Worm (Caenorhabditis elegans): ENCODE measurements around the gene lin-31.

The lin-31 gene

DNA sequence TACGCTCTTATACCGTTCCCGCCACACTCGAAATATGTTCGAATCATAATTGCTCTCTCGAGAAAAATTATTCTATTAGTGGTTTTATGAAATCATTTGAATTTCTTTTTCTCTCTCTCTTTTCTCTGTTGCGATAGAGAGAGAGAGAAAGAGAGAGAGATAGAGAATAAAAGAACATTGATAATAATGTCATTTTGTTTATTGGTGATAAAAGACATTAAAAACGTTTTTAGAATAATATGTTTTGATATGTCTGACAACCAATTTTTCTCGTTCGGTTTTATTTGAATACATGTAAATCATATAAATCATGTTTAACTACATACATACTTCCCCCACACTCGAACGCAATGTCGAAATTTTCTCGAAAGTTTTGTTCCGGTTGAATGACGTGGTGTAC, 29.4 kb upstream of the lin-31 start:
- TF ChIP-seq cog-1 (tag; optimal IDR thresholded peaks at IDR 0.05) (no peak), T22C8.4 (GFP tag; IDR thresholded peaks at IDR 0.05) (no peak), med-1 (GFP tag; optimal IDR thresholded peaks at IDR 0.05; ENCODE audit: insufficient read depth) (no peak), ref-1 (GFP tag; conservative IDR thresholded peaks at IDR 0.05) (no peak), tab-1 (GFP tag; IDR thresholded peaks at IDR 0.05) (no peak), flt-1 (GFP tag; IDR thresholded peaks at IDR 0.05) (no peak), ztf-23 (GFP tag; IDR thresholded peaks at IDR 0.05) (no peak), klf-2 (GFP tag; conservative IDR thresholded peaks at IDR 0.05) (no peak), ztf-29 (GFP tag; IDR thresholded peaks at IDR 0.05) (no peak)

DNA sequence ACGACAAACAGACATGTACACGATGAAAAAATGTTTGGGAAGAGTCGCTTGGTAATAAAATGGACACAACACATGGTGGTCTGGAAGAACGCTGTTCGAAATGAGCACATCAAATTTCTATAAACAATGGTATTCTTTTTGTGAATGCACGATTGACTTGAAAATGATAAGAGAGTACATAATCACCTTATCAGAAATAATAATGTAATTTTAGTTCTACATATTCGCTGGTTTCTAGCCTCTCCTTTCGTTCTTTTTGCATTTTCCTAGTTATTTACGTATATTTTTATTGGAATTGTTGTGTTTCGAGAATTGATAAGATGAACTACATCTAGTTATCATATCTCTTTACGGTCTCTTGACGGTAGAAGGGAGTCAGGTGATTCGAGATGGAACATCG, 28.3 kb upstream of the lin-31 start:
- no peak for TF ChIP-seq med-1 (GFP tag; optimal IDR thresholded peaks at IDR 0.05; ENCODE audit: insufficient read depth)
- no peak for TF ChIP-seq ztf-29 (GFP tag; IDR thresholded peaks at IDR 0.05)
- no peak for TF ChIP-seq ref-1 (GFP tag; conservative IDR thresholded peaks at IDR 0.05)
- no peak for TF ChIP-seq ztf-23 (GFP tag; IDR thresholded peaks at IDR 0.05)
- no peak for TF ChIP-seq T22C8.4 (GFP tag; IDR thresholded peaks at IDR 0.05)
- TF ChIP-seq klf-2 (GFP tag; conservative IDR thresholded peaks at IDR 0.05) = no peak
- no peak for TF ChIP-seq cog-1 (tag; optimal IDR thresholded peaks at IDR 0.05)
- no peak for TF ChIP-seq tab-1 (GFP tag; IDR thresholded peaks at IDR 0.05)
- TF ChIP-seq flt-1 (GFP tag; IDR thresholded peaks at IDR 0.05) = no peak

DNA sequence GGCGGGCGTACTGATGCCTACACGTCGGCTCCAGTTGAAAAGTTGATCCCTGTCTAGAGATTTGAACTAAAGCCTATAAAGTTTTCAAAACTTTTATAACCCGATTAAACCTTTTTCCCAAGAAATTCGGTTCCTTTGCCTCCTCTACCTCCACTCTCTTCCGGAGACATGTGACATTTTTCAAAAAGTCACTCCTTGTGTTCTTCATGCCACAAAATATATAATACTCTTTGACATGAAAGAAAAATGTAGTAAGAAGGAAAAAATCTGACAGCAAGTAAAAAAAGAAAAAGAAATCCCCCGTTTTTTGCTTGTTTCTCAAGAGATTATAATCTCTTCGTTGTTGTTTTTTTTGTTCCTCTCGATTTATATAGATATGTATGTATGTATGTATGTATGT, 27.5 kb upstream of the lin-31 start:
- TF ChIP-seq tab-1 (GFP tag; IDR thresholded peaks at IDR 0.05) = no peak
- no peak for TF ChIP-seq cog-1 (tag; optimal IDR thresholded peaks at IDR 0.05)
- TF ChIP-seq med-1 (GFP tag; optimal IDR thresholded peaks at IDR 0.05; ENCODE audit: insufficient read depth) = no peak
- no peak for TF ChIP-seq flt-1 (GFP tag; IDR thresholded peaks at IDR 0.05)
- no peak for TF ChIP-seq ref-1 (GFP tag; conservative IDR thresholded peaks at IDR 0.05)
- TF ChIP-seq klf-2 (GFP tag; conservative IDR thresholded peaks at IDR 0.05) = no peak
- TF ChIP-seq T22C8.4 (GFP tag; IDR thresholded peaks at IDR 0.05) = no peak
- no peak for TF ChIP-seq ztf-23 (GFP tag; IDR thresholded peaks at IDR 0.05)
- TF ChIP-seq ztf-29 (GFP tag; IDR thresholded peaks at IDR 0.05) = no peak

DNA sequence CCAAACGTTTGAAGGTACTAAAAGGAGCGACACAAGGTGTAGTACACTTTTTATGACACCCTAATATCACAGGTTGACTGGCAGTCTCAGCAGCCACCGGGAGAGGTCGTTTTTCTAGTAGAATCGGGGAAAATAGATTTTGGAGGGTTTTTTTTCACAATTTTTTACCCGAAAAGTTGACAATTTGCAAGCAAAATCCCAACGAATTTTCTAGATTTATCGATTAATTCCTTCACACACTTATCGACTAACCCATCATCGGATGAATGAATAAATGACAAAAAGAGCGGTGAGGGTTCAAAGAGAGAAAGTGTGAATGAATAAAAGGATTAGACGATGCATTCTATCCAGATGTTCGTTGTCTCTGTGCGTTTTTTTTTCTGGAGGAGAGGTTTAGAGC, 26.4 kb upstream of the lin-31 start:
- TF ChIP-seq med-1 (GFP tag; optimal IDR thresholded peaks at IDR 0.05; ENCODE audit: insufficient read depth) (no peak), flt-1 (GFP tag; IDR thresholded peaks at IDR 0.05) (no peak), T22C8.4 (GFP tag; IDR thresholded peaks at IDR 0.05) (peak; percentile 53; the same call in 1 of the 2 replicates)

DNA sequence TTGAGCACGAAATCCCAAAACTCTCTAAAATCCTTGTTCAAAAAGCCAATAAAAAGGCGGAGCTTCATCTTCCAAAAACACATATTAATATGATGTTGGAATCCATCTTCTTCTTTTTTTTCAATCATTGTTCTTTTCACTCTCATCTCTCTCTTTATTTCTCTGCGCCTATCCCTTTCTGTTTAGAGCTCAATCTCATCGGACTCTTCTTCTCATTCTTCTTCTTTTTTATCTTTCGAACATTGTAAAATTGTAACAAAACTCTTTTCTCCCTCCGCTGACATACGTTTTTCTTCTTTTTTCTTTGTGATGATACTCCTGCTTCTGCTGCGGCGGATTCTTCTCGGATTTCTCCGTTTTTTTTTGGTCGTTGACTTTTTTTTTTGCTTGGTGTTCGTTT, 25.6 kb upstream of the lin-31 start:
- TF ChIP-seq flt-1 (GFP tag; IDR thresholded peaks at IDR 0.05) (no peak), T22C8.4 (GFP tag; IDR thresholded peaks at IDR 0.05) (no peak), ref-1 (GFP tag; conservative IDR thresholded peaks at IDR 0.05) (no peak), klf-2 (GFP tag; conservative IDR thresholded peaks at IDR 0.05) (no peak), med-1 (GFP tag; optimal IDR thresholded peaks at IDR 0.05; ENCODE audit: insufficient read depth) (no peak), cog-1 (tag; optimal IDR thresholded peaks at IDR 0.05) (no peak), ztf-23 (GFP tag; IDR thresholded peaks at IDR 0.05) (no peak)

DNA sequence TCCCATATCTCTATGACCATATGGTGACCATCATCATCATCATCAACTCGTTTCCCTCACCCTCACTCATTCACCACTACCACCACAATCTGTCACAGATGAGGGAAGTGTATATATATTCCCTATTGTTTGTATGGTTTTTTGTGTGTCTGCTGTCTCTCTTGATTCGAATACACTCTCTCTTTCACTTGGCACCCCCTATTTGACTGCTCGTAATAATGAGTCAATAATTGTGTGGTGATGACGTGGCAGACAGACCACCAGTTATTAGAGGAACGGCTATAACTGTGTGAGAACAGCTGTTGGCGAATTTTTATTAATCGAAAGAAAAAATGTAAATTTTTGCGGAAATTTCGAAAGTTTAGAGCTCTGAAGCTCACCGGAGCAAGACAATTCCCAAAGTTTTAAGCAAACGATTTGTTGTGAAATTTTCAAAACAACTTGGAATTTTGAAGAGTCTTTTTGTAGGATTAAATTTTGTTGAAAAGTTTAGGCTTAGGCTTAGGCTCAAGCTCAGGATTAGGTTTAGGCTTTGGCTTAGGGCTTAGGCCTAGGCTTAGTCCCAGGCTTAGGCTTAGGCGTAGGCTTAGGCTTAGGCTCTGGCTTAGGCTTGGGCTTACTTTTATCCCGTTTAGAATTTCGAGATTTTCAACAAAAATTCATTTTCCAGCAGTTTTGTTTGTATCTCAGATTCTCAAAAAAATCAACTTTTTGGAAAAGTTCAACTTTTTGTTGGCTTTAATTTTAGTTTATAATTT, 24.7 kb upstream of the lin-31 start:
- TF ChIP-seq ztf-29 (GFP tag; IDR thresholded peaks at IDR 0.05) (peak; percentile 75; the same call in 1 of the 2 replicates), flt-1 (GFP tag; IDR thresholded peaks at IDR 0.05) (no peak), med-1 (GFP tag; optimal IDR thresholded peaks at IDR 0.05; ENCODE audit: insufficient read depth) (no peak)

DNA sequence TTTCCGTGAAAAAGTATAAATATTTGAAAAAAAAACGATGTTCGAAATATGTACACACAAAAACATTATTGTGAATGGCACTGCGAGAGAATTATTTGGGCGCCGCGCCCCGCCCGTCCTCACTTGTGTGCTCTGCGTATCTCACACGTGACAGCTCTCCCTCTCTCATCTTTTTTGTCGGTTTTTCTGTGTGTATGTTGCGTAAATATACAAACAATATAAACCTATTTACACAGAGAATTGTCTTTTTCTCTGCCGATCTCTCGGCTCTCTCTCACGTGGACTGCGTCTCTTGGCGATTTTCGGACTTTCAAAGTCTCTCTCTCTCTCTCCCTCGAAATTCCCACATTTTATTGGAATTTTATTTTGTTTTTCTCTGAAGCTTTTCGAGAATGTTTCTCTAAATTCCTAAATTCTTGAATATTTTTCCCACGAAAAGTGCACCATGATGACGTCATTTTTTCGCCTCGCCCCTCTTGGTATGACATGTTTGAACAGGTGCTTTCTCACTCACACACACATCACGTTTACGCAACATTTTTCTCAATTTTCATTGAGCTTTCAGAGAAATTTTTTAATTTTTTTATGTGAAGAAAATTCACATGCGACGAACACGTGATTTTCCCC, 23.6 kb upstream of the lin-31 start:
- TF ChIP-seq T22C8.4 (GFP tag; IDR thresholded peaks at IDR 0.05) = no peak
- TF ChIP-seq flt-1 (GFP tag; IDR thresholded peaks at IDR 0.05) = peak; percentile 66; the same call in 1 of the 2 replicates
- no peak for TF ChIP-seq ztf-23 (GFP tag; IDR thresholded peaks at IDR 0.05)
- TF ChIP-seq cog-1 (tag; optimal IDR thresholded peaks at IDR 0.05) = peak; percentile 63

DNA sequence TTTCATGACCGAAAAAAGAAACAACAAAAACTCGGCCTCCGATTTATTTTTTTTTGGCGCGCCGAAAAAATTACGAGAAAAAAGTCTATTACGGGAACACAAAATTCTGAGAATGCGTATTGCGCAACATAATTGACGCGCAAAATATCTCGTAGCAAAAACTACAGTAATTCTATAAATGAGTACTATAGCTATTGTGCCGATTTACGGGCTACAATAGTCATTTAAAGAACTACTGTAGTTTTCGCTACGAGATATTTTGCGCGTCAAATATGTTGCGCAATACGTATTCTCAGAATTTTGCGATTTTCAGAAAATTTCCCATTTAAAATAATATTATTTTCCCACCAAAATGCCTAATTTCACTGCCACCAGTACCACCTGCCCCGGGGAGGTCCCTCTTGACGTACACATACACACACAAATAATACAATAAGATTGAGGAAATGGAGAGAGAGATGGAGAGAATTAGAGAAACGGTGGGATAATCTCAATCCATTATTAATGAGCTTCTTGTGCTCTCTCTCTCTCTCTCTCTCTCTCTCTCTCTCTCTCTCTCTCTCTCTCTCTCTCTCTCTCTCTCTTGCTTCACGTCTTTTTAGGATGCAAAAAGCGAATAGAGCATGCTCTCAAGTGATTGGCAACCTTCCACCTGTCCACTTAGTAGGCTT, 22.8 kb upstream of the lin-31 start:
- TF ChIP-seq T22C8.4 (GFP tag; IDR thresholded peaks at IDR 0.05) (no peak), tab-1 (GFP tag; IDR thresholded peaks at IDR 0.05) (0 out of 2 replicates have a peak, but pooled peaks have one; percentile 35), flt-1 (GFP tag; IDR thresholded peaks at IDR 0.05) (no peak), cog-1 (tag; optimal IDR thresholded peaks at IDR 0.05) (peak; percentile 8), med-1 (GFP tag; optimal IDR thresholded peaks at IDR 0.05; ENCODE audit: insufficient read depth) (no peak)

DNA sequence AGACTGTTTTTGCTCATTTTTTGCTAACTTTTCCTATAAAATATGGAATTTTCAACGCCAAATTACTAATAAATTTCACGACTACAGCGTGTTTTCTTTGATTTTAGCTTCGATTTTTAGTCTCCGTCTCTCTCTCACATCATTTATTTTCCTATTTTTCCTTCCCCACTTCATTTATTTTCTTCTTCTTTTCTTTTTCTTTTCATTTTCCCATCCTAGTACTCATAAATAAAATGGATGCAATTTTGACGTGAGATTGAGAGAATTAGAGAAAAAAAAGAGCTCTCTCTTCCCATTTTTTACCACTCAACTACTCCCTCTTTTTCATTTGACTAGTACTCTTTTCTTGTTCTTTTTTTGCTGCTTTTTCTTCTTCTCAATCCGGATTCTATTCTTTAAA, 22.1 kb upstream of the lin-31 start:
- no peak for TF ChIP-seq T22C8.4 (GFP tag; IDR thresholded peaks at IDR 0.05)
- no peak for TF ChIP-seq ztf-23 (GFP tag; IDR thresholded peaks at IDR 0.05)
- TF ChIP-seq tab-1 (GFP tag; IDR thresholded peaks at IDR 0.05) = no peak
- no peak for TF ChIP-seq flt-1 (GFP tag; IDR thresholded peaks at IDR 0.05)
- no peak for TF ChIP-seq klf-2 (GFP tag; conservative IDR thresholded peaks at IDR 0.05)
- no peak for TF ChIP-seq cog-1 (tag; optimal IDR thresholded peaks at IDR 0.05)
- TF ChIP-seq ref-1 (GFP tag; conservative IDR thresholded peaks at IDR 0.05) = no peak
- no peak for TF ChIP-seq med-1 (GFP tag; optimal IDR thresholded peaks at IDR 0.05; ENCODE audit: insufficient read depth)
- TF ChIP-seq ztf-29 (GFP tag; IDR thresholded peaks at IDR 0.05) = no peak

DNA sequence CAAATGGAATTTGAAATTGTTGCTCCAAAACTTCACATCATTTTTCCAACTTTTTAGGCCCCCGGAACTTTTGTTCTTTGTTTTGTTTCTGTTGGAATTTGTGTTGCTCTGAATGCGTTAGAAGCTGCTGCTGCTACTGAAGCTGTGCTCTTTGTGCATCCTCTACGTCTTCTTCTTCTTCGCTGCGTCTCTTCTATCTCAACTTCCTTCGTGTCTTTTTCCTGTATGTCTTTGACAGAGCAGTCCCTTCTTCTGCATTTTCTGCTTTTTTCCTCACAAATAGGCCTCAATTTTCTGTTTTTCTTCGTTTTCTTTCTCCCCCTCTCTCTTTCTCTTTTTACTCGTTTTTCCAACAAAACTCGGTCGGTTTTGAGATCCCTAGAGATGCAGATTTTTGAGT, 21.1 kb upstream of the lin-31 start:
- TF ChIP-seq klf-2 (GFP tag; conservative IDR thresholded peaks at IDR 0.05) (no peak), ztf-23 (GFP tag; IDR thresholded peaks at IDR 0.05) (0 out of 2 replicates have a peak, but pooled peaks have one; percentile 42)

Measured in whole organism, midembryonic.